Fruit fly (Drosophila melanogaster): ENCODE data around the gene CG11068.

CG11068 gene

DNA sequence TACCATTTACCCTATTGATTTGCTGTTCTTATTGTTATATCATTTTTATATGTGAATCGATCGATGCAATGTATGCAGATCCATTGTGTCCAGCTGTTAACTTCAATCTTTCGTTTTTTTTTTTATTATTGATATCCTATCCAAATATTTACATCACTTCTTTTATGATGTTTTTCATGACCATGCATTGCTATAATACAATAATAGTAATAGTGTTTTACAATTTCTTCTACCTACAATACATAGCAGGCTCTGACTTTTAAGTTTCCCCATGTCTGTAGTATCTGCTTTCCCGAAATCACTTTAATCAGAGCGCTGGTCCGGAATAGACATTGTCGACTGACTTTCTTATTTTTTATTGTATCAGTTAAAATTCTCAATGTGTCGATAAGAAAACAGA is at the start of gene CG11068:
Gene CG11068 (plus strand): TSS at position 301 of the 400 bp plus-strand sequence.
- no peak for TF ChIP-seq CrebA (GFP tag; optimal IDR thresholded peaks at IDR 0.05; ENCODE audit: borderline replicate concordance)
- TF ChIP-seq Mio (GFP tag; optimal IDR thresholded peaks at IDR 0.05) = no peak
- no peak for TF ChIP-seq brk (GFP tag; optimal IDR thresholded peaks at IDR 0.05)
- no peak for TF ChIP-seq sv (GFP tag; optimal IDR thresholded peaks at IDR 0.05)
- no peak for TF ChIP-seq OdsH (GFP tag; optimal IDR thresholded peaks at IDR 0.05)
- no peak for TF ChIP-seq Abd-B (GFP tag; optimal IDR thresholded peaks at IDR 0.05)
- no peak for TF ChIP-seq rgr (GFP tag; optimal IDR thresholded peaks at IDR 0.05)
- no peak for TF ChIP-seq Hr83 (GFP tag; optimal IDR thresholded peaks at IDR 0.05; ENCODE audit: poor library complexity, severe bottlenecking)
- TF ChIP-seq CG32264 (GFP tag; optimal IDR thresholded peaks at IDR 0.05) = no peak
- TF ChIP-seq foxo (GFP tag; optimal IDR thresholded peaks at IDR 0.05) = no peak
- no peak for TF ChIP-seq Hr78 (GFP tag; optimal IDR thresholded peaks at IDR 0.05)
- no peak for TF ChIP-seq br (GFP tag; optimal IDR thresholded peaks at IDR 0.05)
- TF ChIP-seq h (GFP tag; optimal IDR thresholded peaks at IDR 0.05) = no peak
- TF ChIP-seq Dfd (GFP tag; optimal IDR thresholded peaks at IDR 0.05) = no peak
- TF ChIP-seq usp (GFP tag; optimal IDR thresholded peaks at IDR 0.05) = no peak
- no peak for TF ChIP-seq N (GFP tag; optimal IDR thresholded peaks at IDR 0.05)

DNA sequence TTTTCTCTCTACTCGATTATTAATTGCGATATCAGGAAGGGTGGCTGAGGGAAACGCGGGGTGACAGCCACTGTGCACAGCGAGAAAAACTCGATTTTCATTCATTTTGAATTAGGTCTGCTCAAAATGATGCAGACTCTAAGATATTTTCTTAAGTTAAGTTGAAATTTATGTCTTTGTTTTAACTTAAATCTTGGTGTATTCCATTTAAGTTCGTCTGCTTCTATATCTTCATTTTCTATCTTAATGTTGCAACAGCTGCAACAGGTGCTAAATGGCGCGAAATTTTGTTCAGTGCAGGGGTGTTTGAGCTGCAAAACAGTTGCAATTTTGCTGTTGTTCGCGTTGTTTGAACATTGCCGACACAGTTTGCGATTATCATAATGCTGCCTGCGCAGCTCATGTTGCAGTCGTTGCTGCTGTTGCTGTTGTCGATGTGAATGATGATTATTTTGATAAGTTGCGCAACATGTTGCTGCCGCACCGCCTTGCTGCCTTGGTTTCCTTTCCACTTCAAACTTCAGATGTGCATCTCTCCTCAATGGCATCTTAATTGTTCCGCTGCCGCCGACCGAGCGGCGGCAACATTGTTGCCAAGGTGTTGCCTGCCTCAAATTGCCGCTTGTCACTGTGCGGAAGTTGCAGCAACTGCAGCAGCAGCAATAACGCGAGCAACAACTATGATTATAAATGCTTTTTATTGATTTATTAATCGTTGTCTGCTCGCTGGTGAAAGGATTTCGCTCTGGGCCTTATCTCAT is 48.8 kb upstream of the CG11068 start:
- no peak for TF ChIP-seq Hnf4 (GFP tag; optimal IDR thresholded peaks at IDR 0.05)
- no peak for TF ChIP-seq fru (GFP tag; optimal IDR thresholded peaks at IDR 0.05)
- TF ChIP-seq dl (GFP tag; optimal IDR thresholded peaks at IDR 0.05; ENCODE audit: insufficient read depth in 1 of 2, partially characterized antibody in 2 of 2) = no peak
- TF ChIP-seq dmrt93B (GFP tag; optimal IDR thresholded peaks at IDR 0.05) = no peak
- TF ChIP-seq Sp1 (GFP tag; optimal IDR thresholded peaks at IDR 0.05) = no peak
- TF ChIP-seq CG32264 (GFP tag; optimal IDR thresholded peaks at IDR 0.05) = no peak
- TF ChIP-seq Rel (GFP tag; optimal IDR thresholded peaks at IDR 0.05) = no peak
- no peak for TF ChIP-seq Rel (tag; optimal IDR thresholded peaks at IDR 0.05)
- TF ChIP-seq Vsx2 (GFP tag; optimal IDR thresholded peaks at IDR 0.05; ENCODE audit: partially characterized antibody) = no peak
- no peak for TF ChIP-seq rgr (GFP tag; optimal IDR thresholded peaks at IDR 0.05)
- TF ChIP-seq woc (GFP tag; optimal IDR thresholded peaks at IDR 0.05) = no peak
- TF ChIP-seq h (GFP tag; optimal IDR thresholded peaks at IDR 0.05) = no peak
- no peak for TF ChIP-seq sage (GFP tag; optimal IDR thresholded peaks at IDR 0.05)

- TF ChIP-seq Dif (GFP tag; optimal IDR thresholded peaks at IDR 0.05; ENCODE audit: partially characterized antibody) (no peak), sv (GFP tag; optimal IDR thresholded peaks at IDR 0.05) (no peak), h (GFP tag; optimal IDR thresholded peaks at IDR 0.05) (no peak), Dfd (GFP tag; optimal IDR thresholded peaks at IDR 0.05) (no peak), OdsH (GFP tag; optimal IDR thresholded peaks at IDR 0.05) (no peak), Hr78 (GFP tag; optimal IDR thresholded peaks at IDR 0.05) (no peak), foxo (GFP tag; optimal IDR thresholded peaks at IDR 0.05) (no peak), psq (GFP tag; optimal IDR thresholded peaks at IDR 0.05) (no peak), brk (GFP tag; optimal IDR thresholded peaks at IDR 0.05) (no peak), CG32264 (GFP tag; optimal IDR thresholded peaks at IDR 0.05) (no peak), Jra (GFP tag; optimal IDR thresholded peaks at IDR 0.05) (no peak), Hnf4 (GFP tag; optimal IDR thresholded peaks at IDR 0.05) (no peak), CrebA (GFP tag; optimal IDR thresholded peaks at IDR 0.05; ENCODE audit: borderline replicate concordance) (no peak), jim (GFP tag; optimal IDR thresholded peaks at IDR 0.05) (no peak), Mio (GFP tag; optimal IDR thresholded peaks at IDR 0.05) (no peak), dmrt93B (GFP tag; optimal IDR thresholded peaks at IDR 0.05) (no peak)
Observed at dm6 chrX:13907115-13907514, 47.9 kb upstream of the CG11068 start.

DNA sequence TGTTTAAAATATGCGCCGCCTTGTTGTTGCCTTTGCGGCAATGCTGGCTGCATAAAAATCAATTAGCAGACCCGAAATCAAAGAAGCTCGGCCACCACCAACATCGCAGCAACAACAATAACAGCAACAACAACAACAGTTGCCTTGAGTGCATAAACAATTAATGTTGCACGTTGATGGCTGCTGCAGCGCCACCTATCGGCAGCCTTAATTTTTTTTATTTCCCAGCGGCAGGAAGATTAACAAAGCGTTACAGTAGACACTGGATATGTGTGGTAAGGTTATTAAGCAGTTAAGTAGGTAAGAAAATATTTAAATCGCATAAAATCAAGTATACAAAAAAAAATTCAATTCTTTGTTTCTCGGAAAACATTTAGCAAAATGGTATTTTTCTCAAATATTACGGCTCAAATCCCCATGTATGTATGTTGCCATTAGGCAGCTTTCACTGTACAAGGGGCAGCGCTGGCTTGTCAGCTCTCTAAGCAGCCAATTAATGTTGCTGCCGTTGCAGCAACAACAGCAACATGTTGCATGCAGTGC is 46.0 kb upstream of the CG11068 start:
- TF ChIP-seq foxo (GFP tag; optimal IDR thresholded peaks at IDR 0.05) (peak in 1 of 2 experiments; percentile 7), Sp1 (GFP tag; optimal IDR thresholded peaks at IDR 0.05) (no peak), h (GFP tag; optimal IDR thresholded peaks at IDR 0.05) (peak; percentile 9), Dfd (GFP tag; optimal IDR thresholded peaks at IDR 0.05) (no peak), rgr (GFP tag; optimal IDR thresholded peaks at IDR 0.05) (no peak), fru (GFP tag; optimal IDR thresholded peaks at IDR 0.05) (peak; percentile 2), Myc (optimal IDR thresholded peaks at IDR 0.05) (no peak)
